Worm (Caenorhabditis elegans): Measurements from ENCODE around the gene mdt-15.
A peak's percentile ranks its signal among the peaks of the same experiment; 100 is the strongest.

Gene mdt-15

DNA sequence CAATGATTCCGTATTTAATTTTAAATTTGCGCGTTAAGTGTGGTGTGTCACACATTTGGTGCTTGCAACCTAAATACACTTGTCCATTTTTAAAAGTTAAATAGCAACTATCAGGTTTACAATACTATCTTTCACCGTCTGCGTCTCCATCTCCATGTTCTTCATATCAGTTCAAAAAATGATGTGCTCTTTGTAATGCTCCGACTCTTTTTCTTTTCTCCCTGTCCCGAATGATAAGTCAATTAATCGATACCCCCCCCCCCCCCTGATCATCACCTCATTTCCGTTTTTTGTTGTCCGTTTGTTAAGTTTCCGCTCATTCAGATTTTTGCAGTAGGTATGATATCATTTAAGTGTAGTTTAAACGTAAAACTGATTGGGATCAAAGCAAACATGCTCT is 19.5 kb downstream of the mdt-15 start (continued):
- no peak for TF ChIP-seq Y48G9A.11 (GFP tag; IDR thresholded peaks at IDR 0.05)
- no peak for TF ChIP-seq F44E2.7 (GFP tag; IDR thresholded peaks at IDR 0.05)
- no peak for TF ChIP-seq daf-12 (tag; optimal IDR thresholded peaks at IDR 0.05)
- peak; percentile 62 for TF ChIP-seq dmd-6 (GFP tag; IDR thresholded peaks at IDR 0.05)
- no peak for TF ChIP-seq lim-7 (GFP tag; IDR thresholded peaks at IDR 0.05)
- TF ChIP-seq ztf-11 (tag; optimal IDR thresholded peaks at IDR 0.05) = no peak
- no peak for TF ChIP-seq ceh-62 (tag; optimal IDR thresholded peaks at IDR 0.05)
- TF ChIP-seq pqm-1 (tag; optimal IDR thresholded peaks at IDR 0.05) = peak; percentile 57
- TF ChIP-seq nhr-237 (tag; optimal IDR thresholded peaks at IDR 0.05) = no peak
- no peak for TF ChIP-seq daf-8 (GFP tag; IDR thresholded peaks at IDR 0.05)
- no peak for TF ChIP-seq F37D6.2 (tag; optimal IDR thresholded peaks at IDR 0.05)
- TF ChIP-seq daf-16 (GFP tag; optimal IDR thresholded peaks at IDR 0.05) = no peak
- TF ChIP-seq daf-16 (tag; optimal IDR thresholded peaks at IDR 0.05) = peak; percentile 22
- TF ChIP-seq hlh-30 (tag; optimal IDR thresholded peaks at IDR 0.05; ENCODE audit: insufficient read depth) = no peak
- TF ChIP-seq set-16 (GFP tag; IDR thresholded peaks at IDR 0.05) = no peak
- no peak for TF ChIP-seq ceh-82 (tag; optimal IDR thresholded peaks at IDR 0.05)
- TF ChIP-seq tra-1 (GFP tag; IDR thresholded peaks at IDR 0.05) = no peak

DNA sequence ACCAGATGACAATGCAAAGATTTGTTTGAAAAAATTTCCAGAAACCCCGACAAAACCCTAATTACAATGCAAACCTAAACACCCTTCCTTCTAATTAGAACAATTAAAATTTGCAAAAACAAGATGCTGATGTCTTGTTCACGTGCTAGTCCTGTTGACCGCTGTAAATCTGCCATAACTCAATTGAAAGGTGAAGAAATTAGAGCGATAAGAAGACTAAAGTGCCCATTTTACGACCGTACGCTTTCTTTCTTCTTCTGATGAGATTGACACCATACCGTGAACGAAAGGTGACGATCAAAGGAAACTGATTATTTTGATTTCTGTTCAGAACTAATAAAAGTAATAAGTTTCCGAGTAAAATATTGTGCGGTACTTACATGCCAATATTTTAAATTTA is 20.1 kb downstream of the mdt-15 start:
- TF ChIP-seq attf-4 (tag; optimal IDR thresholded peaks at IDR 0.05) = no peak
- peak; percentile 49 for TF ChIP-seq dve-1 (tag; optimal IDR thresholded peaks at IDR 0.05; ENCODE audit: insufficient read depth)
- no peak for TF ChIP-seq skn-1 (tag; optimal IDR thresholded peaks at IDR 0.05)
- peak; percentile 99 for TF ChIP-seq php-3 (GFP tag; IDR thresholded peaks at IDR 0.05)
- no peak for TF ChIP-seq nhr-111 (GFP tag; optimal IDR thresholded peaks at IDR 0.05)
- no peak for TF ChIP-seq lin-15B (tag; optimal IDR thresholded peaks at IDR 0.05)
- peak; percentile 9 for TF ChIP-seq hlh-30 (tag; optimal IDR thresholded peaks at IDR 0.05; ENCODE audit: insufficient read depth)
- TF ChIP-seq ceh-32 (tag; optimal IDR thresholded peaks at IDR 0.05; ENCODE audit: poor library complexity) = no peak
- no peak for TF ChIP-seq F26F4.8 (GFP tag; conservative IDR thresholded peaks at IDR 0.05)
- TF ChIP-seq set-16 (GFP tag; IDR thresholded peaks at IDR 0.05) = no peak
- TF ChIP-seq dmd-9 (GFP tag; IDR thresholded peaks at IDR 0.05) = no peak
- no peak for TF ChIP-seq daf-12 (tag; optimal IDR thresholded peaks at IDR 0.05)
- no peak for TF ChIP-seq arid-1 (GFP tag; conservative IDR thresholded peaks at IDR 0.05)
- TF ChIP-seq nhr-28 (tag; optimal IDR thresholded peaks at IDR 0.05) = peak; percentile 32
- no peak for TF ChIP-seq fos-1 (tag; optimal IDR thresholded peaks at IDR 0.05)
- no peak for TF ChIP-seq lin-29 (GFP tag; IDR thresholded peaks at IDR 0.05)
- TF ChIP-seq ztf-11 (tag; optimal IDR thresholded peaks at IDR 0.05) = no peak
- TF ChIP-seq madf-9 (GFP tag; conservative IDR thresholded peaks at IDR 0.05) = no peak
- TF ChIP-seq zip-2 (tag; optimal IDR thresholded peaks at IDR 0.05) = no peak
- no peak for TF ChIP-seq Y48G9A.11 (GFP tag; IDR thresholded peaks at IDR 0.05)
- peak; percentile 95 for TF ChIP-seq ceh-20 (GFP tag; IDR thresholded peaks at IDR 0.05)
- TF ChIP-seq F37D6.2 (tag; optimal IDR thresholded peaks at IDR 0.05) = no peak
- TF ChIP-seq hlh-11 (tag; optimal IDR thresholded peaks at IDR 0.05) = peak; percentile 61
- no peak for TF ChIP-seq F44E2.7 (GFP tag; IDR thresholded peaks at IDR 0.05)
- TF ChIP-seq tra-1 (GFP tag; IDR thresholded peaks at IDR 0.05) = peak; percentile 96
- TF ChIP-seq unc-62 (GFP tag; optimal IDR thresholded peaks at IDR 0.05 in 1 of 2) = peak in 1 of 2 experiments; percentile 22
- no peak for TF ChIP-seq unc-62 (tag; optimal IDR thresholded peaks at IDR 0.05)
- no peak for TF ChIP-seq egl-27 (tag; optimal IDR thresholded peaks at IDR 0.05)
- no peak for TF ChIP-seq D1046.2 (GFP tag; IDR thresholded peaks at IDR 0.05)
- TF ChIP-seq dmd-6 (GFP tag; IDR thresholded peaks at IDR 0.05) = peak; percentile 92
- TF ChIP-seq nhr-48 (tag; optimal IDR thresholded peaks at IDR 0.05) = no peak
- TF ChIP-seq snpc-4 (tag; optimal IDR thresholded peaks at IDR 0.05) = no peak
- TF ChIP-seq daf-16 (GFP tag; optimal IDR thresholded peaks at IDR 0.05) = no peak
- peak; percentile 28 for TF ChIP-seq daf-16 (tag; optimal IDR thresholded peaks at IDR 0.05)

DNA sequence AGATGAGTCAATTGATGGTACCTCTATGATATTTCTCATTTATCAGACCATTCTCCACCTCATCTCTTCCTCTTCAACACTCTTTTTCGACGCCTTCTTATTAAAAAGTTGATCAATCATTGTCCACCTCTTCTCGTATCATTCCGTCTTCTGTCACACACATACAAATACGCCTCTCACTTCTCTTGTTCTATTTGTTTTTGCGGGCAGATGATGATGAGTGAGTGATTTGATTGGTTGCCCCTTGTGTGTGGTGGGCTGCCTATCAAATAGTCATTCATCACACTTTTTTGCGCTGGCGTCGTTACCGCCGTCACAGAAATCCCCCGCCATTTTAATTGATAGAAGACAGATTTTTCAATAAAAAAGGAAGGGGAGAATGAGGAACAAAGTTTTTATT is 20.9 kb downstream of the mdt-15 start:
- TF ChIP-seq hlh-30 (tag; optimal IDR thresholded peaks at IDR 0.05; ENCODE audit: insufficient read depth) (peak; percentile 74), ceh-20 (GFP tag; IDR thresholded peaks at IDR 0.05) (peak; percentile 65; the same call in 1 of the 2 replicates), dmd-6 (GFP tag; IDR thresholded peaks at IDR 0.05) (peak; percentile 45), hlh-11 (tag; optimal IDR thresholded peaks at IDR 0.05) (peak; percentile 73), aha-1 (tag) (peak; percentile 9), unc-62 (GFP tag; optimal IDR thresholded peaks at IDR 0.05 in 1 of 2) (peak in 1 of 2 experiments; percentile 60), unc-62 (tag; optimal IDR thresholded peaks at IDR 0.05) (no peak), fkh-10 (GFP tag; optimal IDR thresholded peaks at IDR 0.05) (no peak), D1046.2 (GFP tag; IDR thresholded peaks at IDR 0.05) (no peak), hmg-1.1 (GFP tag; IDR thresholded peaks at IDR 0.05) (no peak), mxl-3 (GFP tag; optimal IDR thresholded peaks at IDR 0.05) (peak; percentile 63), fos-1 (tag; optimal IDR thresholded peaks at IDR 0.05) (no peak), zip-2 (tag; optimal IDR thresholded peaks at IDR 0.05) (no peak), F44E2.7 (GFP tag; IDR thresholded peaks at IDR 0.05) (no peak), Y48G9A.11 (GFP tag; IDR thresholded peaks at IDR 0.05) (no peak), mdl-1 (tag; optimal IDR thresholded peaks at IDR 0.05) (peak in 1 of 2 experiments; percentile 25), nhr-28 (tag; optimal IDR thresholded peaks at IDR 0.05) (peak; percentile 61), dve-1 (tag; optimal IDR thresholded peaks at IDR 0.05; ENCODE audit: insufficient read depth) (peak; percentile 17)

All from whole organism, L4 larva.